Worm (Caenorhabditis elegans) whole organism, L1 larva: ENCODE measurements around the gene spp-31.
A peak's percentile ranks its signal among the peaks of the same experiment; 100 is the strongest.

Experiments used
- C04F5.9 ChIP-seq: sonication (generic microtip); optimal IDR thresholded peaks from 2 replicates; lab custom pipeline; 2016; ENCODE audit warnings: missing genetic modification characterization, missing compliant biosample characterization
- C16A3.4 ChIP-seq: fragments of 150-350 bp; optimal IDR thresholded peaks from 2 replicates; lab custom pipeline; 2014; ENCODE audit warnings: missing biosample characterization, missing genetic modification characterization
- C34B4.2 ChIP-seq: sonication (generic microtip); optimal IDR thresholded peaks from 2 replicates; lab custom pipeline; 2017; ENCODE audit warnings: mild to moderate bottlenecking, missing genetic modification characterization, missing compliant biosample characterization
- F16B12.6 ChIP-seq: fragments of 150-350 bp; optimal IDR thresholded peaks from 2 replicates; lab custom pipeline; 2014; ENCODE audit warnings: missing biosample characterization, missing genetic modification characterization
- aha-1 ChIP-seq: fragments of 150-350 bp; optimal IDR thresholded peaks from 2 replicates; lab custom pipeline; 2014; ENCODE audit warnings: missing biosample characterization, missing genetic modification characterization
- alr-1 ChIP-seq: fragments of 200-800 bp; sonication (Bioruptor generic); optimal IDR thresholded peaks from 2 replicates; lab custom pipeline; 2018; ENCODE audit warnings: borderline replicate concordance, mild to moderate bottlenecking, missing genetic modification characterization, missing compliant biosample characterization
- ama-1 ChIP-seq: fragments of 150-350 bp; optimal IDR thresholded peaks from 2 replicates; lab custom pipeline; 2014
- ceh-63 ChIP-seq: fragments of 200-800 bp; sonication (Bioruptor generic); optimal IDR thresholded peaks from 2 replicates; lab custom pipeline; 2018; ENCODE audit warnings: mild to moderate bottlenecking, missing genetic modification characterization, missing compliant biosample characterization
- ceh-8 ChIP-seq: fragments of 200-800 bp; sonication (Bioruptor generic); optimal IDR thresholded peaks from 2 replicates; lab custom pipeline; 2018; ENCODE audit warnings: mild to moderate bottlenecking, missing genetic modification characterization, moderate library complexity, missing compliant biosample characterization
- ceh-82 ChIP-seq, 3 experiments: fragments of 150-350 bp in 1 of 3; sonication (generic microtip) in 2 of 3; optimal IDR thresholded peaks; 2 replicates each; lab custom pipeline; 2014 to 2017; ENCODE audit warnings: missing biosample characterization in 3 of 3, missing genetic modification characterization in 3 of 3
- ceh-88 ChIP-seq: fragments of 200-800 bp; sonication (Bioruptor generic); IDR thresholded peaks from 2 replicates; pipeline ENCODE4 v1.3.6; 2022; ENCODE audit warnings: missing genetic modification characterization, missing compliant biosample characterization
- ceh-90 ChIP-seq: sonication (generic microtip); optimal IDR thresholded peaks from 2 replicates; lab custom pipeline; 2016; ENCODE audit warnings: missing genetic modification characterization, missing compliant biosample characterization
- elt-2 ChIP-seq: sonication (generic microtip); optimal IDR thresholded peaks from 2 replicates; lab custom pipeline; 2016; ENCODE audit warnings: missing genetic modification characterization, mild to moderate bottlenecking, inconsistent platforms, missing compliant biosample characterization, missing genetic modification reagents
- ets-5 ChIP-seq: fragments of 200-800 bp; sonication (Bioruptor generic); IDR thresholded peaks from 2 replicates; pipeline ENCODE4 v1.3.6; 2022; ENCODE audit warnings: missing genetic modification characterization, missing compliant biosample characterization
- fkh-10 ChIP-seq: sonication (generic microtip); optimal IDR thresholded peaks from 2 replicates; lab custom pipeline; 2017; ENCODE audit warnings: missing biosample characterization, missing genetic modification reagents, missing genetic modification characterization
- fkh-4 ChIP-seq: sonication (generic microtip); optimal IDR thresholded peaks from 2 replicates; lab custom pipeline; 2016; ENCODE audit warnings: missing compliant biosample characterization, missing genetic modification characterization, borderline replicate concordance
- fkh-8 ChIP-seq: sonication (generic microtip); optimal IDR thresholded peaks from 2 replicates; lab custom pipeline; 2016; ENCODE audit warnings: mild to moderate bottlenecking, missing genetic modification characterization, missing compliant biosample characterization
- grh-1 ChIP-seq: fragments of 200-800 bp; sonication (Bioruptor generic); IDR thresholded peaks from 2 replicates; pipeline ENCODE4 v1.3.6; 2022; ENCODE audit warnings: missing genetic modification reagents, missing genetic modification characterization, missing compliant biosample characterization
- hlh-17 ChIP-seq: fragments of 200-800 bp; sonication (Bioruptor generic); optimal IDR thresholded peaks from 2 replicates; lab custom pipeline; 2018; ENCODE audit warnings: missing genetic modification characterization, mild to moderate bottlenecking, missing compliant biosample characterization, moderate library complexity, borderline replicate concordance
- hlh-4 ChIP-seq: sonication (generic microtip); optimal IDR thresholded peaks from 2 replicates; lab custom pipeline; 2016; ENCODE audit warnings: mild to moderate bottlenecking, missing genetic modification characterization, missing compliant biosample characterization
- hpl-2 ChIP-seq: fragments of 150-350 bp; optimal IDR thresholded peaks from 2 replicates; lab custom pipeline; 2014; ENCODE audit warnings: missing biosample characterization, missing genetic modification reagents, missing genetic modification characterization
- irx-1 ChIP-seq: sonication (generic microtip); optimal IDR thresholded peaks from 2 replicates; lab custom pipeline; 2016; ENCODE audit warnings: missing genetic modification characterization, missing compliant biosample characterization
- jun-1 ChIP-seq: fragments of 150-350 bp; optimal IDR thresholded peaks from 2 replicates; lab custom pipeline; 2014; ENCODE audit warnings: missing biosample characterization, missing genetic modification reagents, missing genetic modification characterization
- lin-13 ChIP-seq: fragments of 150-350 bp; optimal IDR thresholded peaks from 2 replicates; lab custom pipeline; 2014; ENCODE audit warnings: missing biosample characterization, missing genetic modification reagents, missing genetic modification characterization
- lin-15B ChIP-seq: fragments of 150-350 bp; sonication (generic microtip); optimal IDR thresholded peaks from 3 replicates; lab custom pipeline; 2014; ENCODE audit warnings: missing biosample characterization, missing genetic modification characterization
- lin-39 ChIP-seq: fragments of 150-350 bp; optimal IDR thresholded peaks from 2 replicates; lab custom pipeline; 2014; ENCODE audit warnings: missing biosample characterization, missing genetic modification reagents, missing genetic modification characterization
- lir-3 ChIP-seq: sonication (generic microtip); optimal IDR thresholded peaks from 2 replicates; lab custom pipeline; 2016; ENCODE audit warnings: mild to moderate bottlenecking, missing genetic modification characterization, moderate library complexity, missing compliant biosample characterization; ENCODE audit not compliant: poor library complexity
- mdl-1 ChIP-seq, 2 experiments: fragments of 150-350 bp; optimal IDR thresholded peaks; 2 replicates each; lab custom pipeline; 2014 to 2017; ENCODE audit warnings: missing biosample characterization in 2 of 2, missing genetic modification characterization in 2 of 2, inconsistent platforms in 1 of 2
- mep-1 ChIP-seq: fragments of 150-350 bp; optimal IDR thresholded peaks from 2 replicates; lab custom pipeline; 2014; ENCODE audit warnings: missing biosample characterization, missing genetic modification characterization
- nhr-12 ChIP-seq: sonication (generic microtip); optimal IDR thresholded peaks from 2 replicates; lab custom pipeline; 2017; ENCODE audit warnings: missing biosample characterization, missing genetic modification characterization
- nhr-20 ChIP-seq: sonication (generic microtip); optimal IDR thresholded peaks from 2 replicates; lab custom pipeline; 2016; ENCODE audit warnings: mild to moderate bottlenecking, missing genetic modification characterization, missing compliant biosample characterization
- nhr-47 ChIP-seq: sonication (generic microtip); optimal IDR thresholded peaks from 2 replicates; lab custom pipeline; 2016; ENCODE audit warnings: mild to moderate bottlenecking, missing genetic modification characterization, moderate library complexity, missing compliant biosample characterization
- nhr-71 ChIP-seq: sonication (generic microtip); optimal IDR thresholded peaks from 2 replicates; lab custom pipeline; 2016; ENCODE audit warnings: mild to moderate bottlenecking, missing genetic modification characterization, moderate library complexity, missing compliant biosample characterization
- nhr-85 ChIP-seq: sonication (generic microtip); peaks from one replicate; lab custom pipeline; 2016; ENCODE audit warnings: missing genetic modification characterization, inconsistent platforms, missing compliant biosample characterization
- pag-3 ChIP-seq: sonication (generic microtip); optimal IDR thresholded peaks from 2 replicates; lab custom pipeline; 2017; ENCODE audit warnings: missing genetic modification characterization, mild to moderate bottlenecking, missing compliant biosample characterization, antibody characterized with exemption, borderline replicate concordance; ENCODE audit not compliant: insufficient read depth
- pax-3 ChIP-seq: fragments of 200-800 bp; sonication (Bioruptor generic); optimal IDR thresholded peaks from 2 replicates; lab custom pipeline; 2018; ENCODE audit warnings: mild to moderate bottlenecking, missing genetic modification characterization, moderate library complexity, missing compliant biosample characterization
- snpc-4 ChIP-seq: fragments of 150-350 bp; optimal IDR thresholded peaks from 2 replicates; lab custom pipeline; 2014; ENCODE audit warnings: missing biosample characterization, missing genetic modification characterization
- sptf-1 ChIP-seq: fragments of 150-350 bp; optimal IDR thresholded peaks from 2 replicates; lab custom pipeline; 2014; ENCODE audit warnings: missing biosample characterization, missing genetic modification characterization
- sup-37 ChIP-seq: fragments of 200-800 bp; sonication (Bioruptor generic); optimal IDR thresholded peaks from 2 replicates; lab custom pipeline; 2018; ENCODE audit warnings: mild to moderate bottlenecking, missing genetic modification characterization, missing compliant biosample characterization
- swsn-7 ChIP-seq: sonication (generic microtip); optimal IDR thresholded peaks from 2 replicates; lab custom pipeline; 2016; ENCODE audit warnings: missing genetic modification characterization, missing compliant biosample characterization
- tbx-2 ChIP-seq: sonication (generic microtip); optimal IDR thresholded peaks from 2 replicates; lab custom pipeline; 2016; ENCODE audit warnings: missing genetic modification characterization, missing compliant biosample characterization
- unc-62 ChIP-seq: fragments of 150-350 bp; optimal IDR thresholded peaks from 2 replicates; lab custom pipeline; 2014; ENCODE audit warnings: missing biosample characterization, missing genetic modification reagents, missing genetic modification characterization
- unc-86 ChIP-seq: sonication (generic microtip); optimal IDR thresholded peaks from 2 replicates; lab custom pipeline; 2016; ENCODE audit warnings: missing genetic modification characterization, missing compliant biosample characterization
- vab-15 ChIP-seq: sonication (generic microtip); optimal IDR thresholded peaks from 2 replicates; lab custom pipeline; 2017; ENCODE audit warnings: missing genotype, mild to moderate bottlenecking, missing genetic modification characterization, missing compliant biosample characterization
- xbp-1 ChIP-seq: sonication (generic microtip); optimal IDR thresholded peaks from 2 replicates; lab custom pipeline; 2016; ENCODE audit warnings: missing genetic modification characterization, missing compliant biosample characterization
- zip-4 ChIP-seq: fragments of 200-800 bp; sonication (Bioruptor generic); optimal IDR thresholded peaks from 2 replicates; lab custom pipeline; 2018; ENCODE audit warnings: mild to moderate bottlenecking, missing genetic modification characterization, moderate library complexity, missing compliant biosample characterization

The spp-31 gene

DNA sequence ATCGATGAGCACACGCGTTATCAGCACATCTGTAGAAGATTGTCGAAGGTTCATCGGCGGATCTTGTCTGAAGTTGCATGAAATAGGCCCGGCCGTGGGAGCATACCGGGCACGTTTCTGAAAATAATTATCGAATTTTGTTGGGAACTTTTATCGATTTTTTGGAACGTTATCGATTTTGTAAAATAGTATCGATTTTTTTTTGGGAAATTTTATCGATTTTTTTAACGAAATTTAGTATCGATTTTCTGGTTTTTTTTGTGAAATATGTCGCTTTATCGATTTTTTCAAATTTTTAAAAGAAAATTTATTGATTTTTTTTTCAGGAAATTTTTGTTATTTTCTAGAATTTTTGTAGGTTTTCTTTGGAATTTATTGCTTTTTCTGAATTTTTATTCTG lies 2.4 kb downstream of the spp-31 start:
- TF ChIP-seq nhr-85 (tag; lab: Kevin White, UChicago) (peak; percentile 41), lin-15B (tag; lab: Kevin White, UChicago) (no peak)

- TF ChIP-seq irx-1 (no peak), ceh-63 (GFP tag; lab: Kevin White, UChicago) (no peak), hlh-17 (GFP tag; lab: Kevin White, UChicago) (no peak), mep-1 (tag; lab: Kevin White, UChicago) (no peak), mdl-1 (tag; optimal IDR thresholded peaks at IDR 0.05; lab: Kevin White, UChicago) (no peak), vab-15 (tag; lab: Kevin White, UChicago) (no peak), aha-1 (tag; lab: Kevin White, UChicago) (no peak), zip-4 (GFP tag; lab: Kevin White, UChicago) (no peak), pag-3 (tag; lab: Kevin White, UChicago) (no peak), pax-3 (tag; lab: Kevin White, UChicago) (no peak), unc-86 (tag; lab: Kevin White, UChicago) (no peak), lir-3 (tag; lab: Kevin White, UChicago) (no peak)
These were observed 3.6 kb downstream of the spp-31 start, which contains the start of gene rpc-11 for ce11 chrIV:1409941-1410340. rpc-11 (minus strand) TSS chrIV:1410041.

DNA sequence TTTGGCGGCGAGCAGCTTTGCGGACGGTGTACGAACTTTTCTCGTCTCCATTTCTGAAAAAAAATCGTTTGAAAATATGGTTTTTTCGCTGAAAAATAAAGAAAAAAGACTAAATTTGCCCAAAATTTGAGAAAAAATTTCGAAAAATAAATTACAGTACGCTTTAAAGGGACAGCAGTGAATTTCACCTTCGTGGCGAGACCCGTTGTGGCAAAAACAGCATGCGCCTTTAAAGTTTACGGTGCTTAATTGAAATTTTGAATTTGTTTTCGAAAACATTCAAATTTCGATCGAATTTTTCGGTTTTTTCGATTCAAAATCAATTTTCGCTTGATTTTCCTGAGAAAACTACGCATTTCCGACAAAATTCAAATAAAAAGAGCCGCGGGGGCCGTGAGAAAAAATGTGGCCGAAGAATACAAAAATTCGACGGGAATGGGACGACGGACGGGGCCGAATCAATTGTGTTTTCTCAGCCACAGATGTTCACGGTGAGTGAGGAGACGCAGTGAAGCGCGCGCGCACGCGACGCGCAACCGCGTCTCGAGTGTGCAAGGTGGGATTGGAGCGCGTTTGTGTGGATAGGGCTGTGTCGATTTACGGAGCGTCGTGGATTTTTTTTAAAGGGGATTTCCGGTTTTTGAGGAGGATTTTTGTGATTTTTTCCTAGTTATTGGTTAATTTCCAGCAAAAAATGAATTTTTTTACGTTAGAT lies 13.6 kb downstream of the spp-31 start, which contains the start of gene Y77E11A.7:
Gene Y77E11A.7 (minus strand): TSS at position 55 of the 715 bp plus-strand sequence.
- peak; percentile 97 for TF ChIP-seq fkh-8 (tag; lab: Kevin White, UChicago)
- no peak for TF ChIP-seq ama-1 (lab: Kevin White, UChicago)
- TF ChIP-seq swsn-7 (tag; lab: Kevin White, UChicago): peak; percentile 79
- no peak for TF ChIP-seq C34B4.2 (tag; lab: Kevin White, UChicago)
- no peak for TF ChIP-seq sup-37 (GFP tag; lab: Kevin White, UChicago)
- TF ChIP-seq lin-39: peak; percentile 44
- TF ChIP-seq ceh-82 (tag; optimal IDR thresholded peaks at IDR 0.05; lab: Kevin White, UChicago): peak; percentile 91 to 99 (median 91)
- TF ChIP-seq F16B12.6 (tag; lab: Kevin White, UChicago): peak; percentile 56
- peak; percentile 97 for TF ChIP-seq lin-13 (GFP tag; lab: Kevin White, UChicago)
- peak; percentile 92 for TF ChIP-seq fkh-10
- peak; percentile 69 for TF ChIP-seq nhr-85 (tag; lab: Kevin White, UChicago)
- TF ChIP-seq hpl-2: peak; percentile 1
- TF ChIP-seq unc-86 (tag; lab: Kevin White, UChicago): peak; percentile 86
- TF ChIP-seq nhr-12 (tag; lab: Kevin White, UChicago): no peak
- peak; percentile 83 for TF ChIP-seq snpc-4
- peak; percentile 30; the same call in 1 of the 2 replicates for TF ChIP-seq grh-1
- peak; percentile 61 for TF ChIP-seq C04F5.9
- TF ChIP-seq C16A3.4: peak; percentile 95
- no peak for TF ChIP-seq ets-5 (GFP tag; lab: Robert Waterston, UW)
- TF ChIP-seq aha-1 (tag; lab: Kevin White, UChicago): no peak
- peak; percentile 86 for TF ChIP-seq nhr-20
- peak; percentile 73 for TF ChIP-seq jun-1
- TF ChIP-seq hlh-17 (GFP tag; lab: Kevin White, UChicago): no peak
- peak; percentile 91 for TF ChIP-seq nhr-47 (tag; lab: Kevin White, UChicago)
- TF ChIP-seq hlh-4 (tag; lab: Kevin White, UChicago): no peak
- TF ChIP-seq ceh-88: peak; percentile 61; the same call in 1 of the 2 replicates
- TF ChIP-seq ceh-90 (tag; lab: Kevin White, UChicago): peak; percentile 32
- peak; percentile 84 for TF ChIP-seq xbp-1
- TF ChIP-seq fkh-4 (tag; lab: Kevin White, UChicago): no peak
- no peak for TF ChIP-seq unc-62 (GFP tag; lab: Kevin White, UChicago)
- TF ChIP-seq lin-15B (tag; lab: Kevin White, UChicago): peak; percentile 99
- peak; percentile 94 for TF ChIP-seq nhr-71 (tag; lab: Kevin White, UChicago)
- TF ChIP-seq elt-2 (tag; lab: Kevin White, UChicago): peak; percentile 12
- TF ChIP-seq sptf-1 (tag; lab: Kevin White, UChicago): no peak
- no peak for TF ChIP-seq ceh-8
- no peak for TF ChIP-seq alr-1 (tag; lab: Kevin White, UChicago)
- peak; percentile 89 for TF ChIP-seq tbx-2 (tag; lab: Kevin White, UChicago)
